Worm (Caenorhabditis elegans): ENCODE data around the gene dod-19.

Gene dod-19

ce11 chrV:438094-438493 lies 23.5 kb upstream of the dod-19 start, which contains the start of gene B0554.1:
B0554.1 (plus strand) TSS chrV:438394.
- TF ChIP-seq spr-3 (GFP tag; optimal IDR thresholded peaks at IDR 0.05) (no peak), snpc-1.2 (GFP tag; IDR thresholded peaks at IDR 0.05) (no peak)

DNA sequence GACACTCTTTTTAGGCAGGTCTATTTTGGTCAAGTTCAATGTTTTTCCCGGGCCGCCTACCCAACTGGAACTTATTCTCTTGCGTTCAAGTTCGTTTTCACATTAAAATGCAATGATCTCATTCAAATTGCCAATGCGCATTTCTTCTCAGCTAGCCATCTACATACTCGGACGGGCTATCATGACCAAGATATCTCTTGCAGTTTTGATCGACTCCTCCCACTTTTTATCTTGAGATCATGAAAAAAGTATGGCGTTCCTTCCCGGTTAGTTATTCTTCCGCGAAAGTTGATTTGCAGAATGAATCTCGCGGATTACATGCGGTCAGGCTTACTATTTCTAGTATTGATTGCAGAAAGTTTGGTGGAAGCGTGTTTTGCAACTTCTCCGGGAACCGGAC lies 19.3 kb upstream of the dod-19 start, which contains the start of gene B0554.2:
B0554.2 (plus strand) TSS at position 301 of the 400 bp plus-strand sequence.
- no peak for TF ChIP-seq zfp-2 (tag; optimal IDR thresholded peaks at IDR 0.05)
- no peak for TF ChIP-seq nhr-237 (tag; optimal IDR thresholded peaks at IDR 0.05)
- TF ChIP-seq fkh-10 (GFP tag; optimal IDR thresholded peaks at IDR 0.05) = no peak
- no peak for TF ChIP-seq Y48G9A.11 (GFP tag; IDR thresholded peaks at IDR 0.05)
- TF ChIP-seq mxl-2 (GFP tag; conservative IDR thresholded peaks at IDR 0.05) = no peak
- no peak for TF ChIP-seq fos-1 (tag; optimal IDR thresholded peaks at IDR 0.05)
- no peak for TF ChIP-seq F37D6.2 (tag; optimal IDR thresholded peaks at IDR 0.05)
- TF ChIP-seq gei-8 (GFP tag; optimal IDR thresholded peaks at IDR 0.05) = no peak
- no peak for TF ChIP-seq spr-3 (GFP tag; optimal IDR thresholded peaks at IDR 0.05)
- TF ChIP-seq hlh-30 (tag; optimal IDR thresholded peaks at IDR 0.05; ENCODE audit: insufficient read depth) = no peak
- no peak for TF ChIP-seq mes-2 (tag; optimal IDR thresholded peaks at IDR 0.05; ENCODE audit: poor library complexity, severe bottlenecking)
- no peak for TF ChIP-seq ceh-28 (tag; optimal IDR thresholded peaks at IDR 0.05)
- no peak for TF ChIP-seq madf-5 (GFP tag; IDR thresholded peaks at IDR 0.05)
- TF ChIP-seq mdl-1 (tag; optimal IDR thresholded peaks at IDR 0.05) = no peak

DNA sequence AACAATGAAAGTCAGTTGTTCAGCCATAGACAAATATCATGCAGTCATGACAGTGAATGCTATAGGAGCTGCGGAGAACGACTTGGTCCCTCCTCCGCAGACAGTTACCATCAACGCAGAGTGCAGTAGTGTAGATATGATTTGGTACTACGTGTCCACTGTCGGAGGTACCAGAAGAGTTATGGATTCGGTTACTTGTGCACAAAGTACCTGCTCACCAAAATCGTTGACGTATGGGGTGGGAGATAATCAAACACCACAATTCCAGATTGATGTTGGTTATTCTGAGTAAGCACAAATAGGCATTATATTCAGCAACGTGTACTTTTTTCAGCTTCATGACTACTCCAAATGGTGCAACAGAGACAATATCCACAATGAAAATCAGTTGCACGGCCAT lies 18.4 kb upstream of the dod-19 start:
- TF ChIP-seq unc-62 (GFP tag; optimal IDR thresholded peaks at IDR 0.05 in 1 of 2) = peak in 1 of 2 experiments; percentile 94
- TF ChIP-seq unc-62 (tag; optimal IDR thresholded peaks at IDR 0.05) = no peak
- no peak for TF ChIP-seq zfp-3 (GFP tag; conservative IDR thresholded peaks at IDR 0.05)

ce11 chrV:428844-429243 lies 14.3 kb upstream of the dod-19 start, which contains the start of gene B0554.4:
B0554.4 (plus strand) TSS chrV:429144.
- TF ChIP-seq lim-7 (GFP tag; IDR thresholded peaks at IDR 0.05) = no peak
- TF ChIP-seq unc-62 (GFP tag; optimal IDR thresholded peaks at IDR 0.05 in 1 of 2) = peak in 1 of 2 experiments; percentile 75
- no peak for TF ChIP-seq unc-62 (tag; optimal IDR thresholded peaks at IDR 0.05)

DNA sequence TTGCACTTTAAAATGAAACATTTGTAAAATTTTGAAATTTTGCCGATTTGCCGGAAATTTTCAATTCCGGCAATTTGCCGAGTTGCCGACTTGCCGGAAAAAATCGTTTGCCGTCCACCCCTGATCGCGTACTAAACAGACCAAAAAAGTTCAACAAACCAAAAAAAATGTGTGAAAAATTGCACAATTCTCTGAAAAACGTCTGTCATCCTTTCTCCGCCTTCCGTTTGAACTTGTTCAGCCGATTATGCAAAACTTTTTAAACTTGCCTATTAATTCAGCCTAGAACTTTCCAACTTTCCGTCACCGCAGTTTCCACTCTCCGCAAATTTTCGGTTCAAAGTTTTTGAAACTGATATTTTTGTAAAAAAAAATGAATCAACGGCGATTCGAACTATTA lies 9.6 kb upstream of the dod-19 start, which contains the start of gene B0554.5:
B0554.5 (plus strand) TSS at position 301 of the 400 bp plus-strand sequence.
- TF ChIP-seq daf-8 (GFP tag; IDR thresholded peaks at IDR 0.05) = no peak
- TF ChIP-seq hlh-11 (tag; optimal IDR thresholded peaks at IDR 0.05) = no peak
- TF ChIP-seq madf-5 (GFP tag; IDR thresholded peaks at IDR 0.05) = no peak
- no peak for TF ChIP-seq cey-2 (tag; optimal IDR thresholded peaks at IDR 0.05; ENCODE audit: borderline replicate concordance, insufficient read depth)
- TF ChIP-seq skn-1 (tag; optimal IDR thresholded peaks at IDR 0.05) = no peak
- no peak for TF ChIP-seq hmg-1.1 (GFP tag; IDR thresholded peaks at IDR 0.05)
- no peak for TF ChIP-seq tag-97 (GFP tag; IDR thresholded peaks at IDR 0.05)
- TF ChIP-seq T20F7.1 (GFP tag; optimal IDR thresholded peaks at IDR 0.05) = no peak
- TF ChIP-seq pqm-1 (tag; optimal IDR thresholded peaks at IDR 0.05) = no peak
- TF ChIP-seq lin-15B (tag; optimal IDR thresholded peaks at IDR 0.05) = no peak

ce11 chrV:422133-422532 lies 7.6 kb upstream of the dod-19 start, which contains the start of gene dod-20:
dod-20 (plus strand) TSS chrV:422433.
- TF ChIP-seq lin-38 (GFP tag; IDR thresholded peaks at IDR 0.05) (no peak), aha-1 (tag) (no peak), mxl-2 (GFP tag; conservative IDR thresholded peaks at IDR 0.05) (no peak), sdz-12 (GFP tag; optimal IDR thresholded peaks at IDR 0.05) (no peak), pqm-1 (tag; optimal IDR thresholded peaks at IDR 0.05) (peak; percentile 20)

Data from whole organism, L4 larva.